Worm (Caenorhabditis elegans) whole organism, L4/young adult: Measurements from ENCODE around the gene rab-6.2.

Source experiments
- dao-5 ChIP-seq: sonication (generic microtip); optimal IDR thresholded peaks from 2 replicates; lab custom pipeline; 2016; ENCODE audit warnings: missing genotype, missing genetic modification characterization, moderate library complexity, missing compliant biosample characterization
- him-1 ChIP-seq: sonication (generic microtip); optimal IDR thresholded peaks from 2 replicates; lab custom pipeline; 2016; ENCODE audit warnings: missing genotype, missing genetic modification reagents, missing genetic modification characterization, missing compliant biosample characterization

- no peak for TF ChIP-seq him-1 (tag; lab: Kevin White, UChicago)
- TF ChIP-seq dao-5 (tag; lab: Kevin White, UChicago): no peak
Observed at ce11 chrX:17243053-17243452, 20.8 kb downstream of the rab-6.2 start, which contains the start of gene T25G12.13.
